Fruit fly (Drosophila melanogaster): ENCODE results near the gene nanos.

- peak; percentile 30 for TF ChIP-seq psq (GFP tag; optimal IDR thresholded peaks at IDR 0.05)
- peak; percentile 42 for TF ChIP-seq GATAd (GFP tag; optimal IDR thresholded peaks at IDR 0.05)
- TF ChIP-seq Hnf4 (GFP tag; optimal IDR thresholded peaks at IDR 0.05) = peak; percentile 81
- no peak for TF ChIP-seq usp (GFP tag; optimal IDR thresholded peaks at IDR 0.05)
- TF ChIP-seq br (GFP tag; optimal IDR thresholded peaks at IDR 0.05) = peak; percentile 54
- TF ChIP-seq rgr (GFP tag; optimal IDR thresholded peaks at IDR 0.05) = peak; percentile 79
- TF ChIP-seq Myc (optimal IDR thresholded peaks at IDR 0.05) = peak; percentile 44
- TF ChIP-seq pan (optimal IDR thresholded peaks at IDR 0.05) = no peak
These were observed at the start of gene nanos for dm6 chr3R:19156670-19157402.
